Fruit fly (Drosophila melanogaster) whole organism, prepupa: Measurements from ENCODE around the gene larp.

Experiments
- CG10669 ChIP-seq: fragments of 200-800 bp; sonication (Bioruptor generic); optimal IDR thresholded peaks from 3 replicates; lab custom pipeline; 2018; ENCODE audit warnings: missing biosample characterization, mild to moderate bottlenecking, missing genetic modification characterization, moderate library complexity
- CG15336 ChIP-seq: fragments of 200-800 bp; sonication (Bioruptor generic); IDR thresholded peaks from 2 replicates; pipeline ENCODE4 v1.3.6; 2022; ENCODE audit warnings: missing biosample characterization, missing genetic modification characterization
- Hr39 ChIP-seq: fragments of 200-800 bp; sonication (Bioruptor generic); optimal IDR thresholded peaks from 2 replicates; lab custom pipeline; 2016; ENCODE audit warnings: missing biosample characterization, missing genetic modification characterization
- Met ChIP-seq: fragments of 200-800 bp; sonication (Bioruptor generic); optimal IDR thresholded peaks from 3 replicates; lab custom pipeline; 2016; ENCODE audit warnings: missing biosample characterization, missing genetic modification characterization
- achi ChIP-seq: fragments of 200-800 bp; sonication (Bioruptor generic); optimal IDR thresholded peaks from 3 replicates; lab custom pipeline; 2016; ENCODE audit warnings: missing biosample characterization, missing genetic modification characterization

dm6 chr3R:28375785-28376184 is 39.5 kb upstream of the larp start:
- TF ChIP-seq achi (GFP tag; lab: Kevin White, UChicago) (no peak), Hr39 (GFP tag; lab: Kevin White, UChicago) (no peak), Met (no peak), CG15336 (no peak), CG10669 (GFP tag; lab: Kevin White, UChicago) (no peak)
